Worm (Caenorhabditis elegans) whole organism, L4 larva: ENCODE results near the gene anmt-2.

Experiments used
- F37D6.2 ChIP-seq: sonication (generic microtip); optimal IDR thresholded peaks from 2 replicates; lab custom pipeline; 2016; ENCODE audit warnings: mild to moderate bottlenecking, missing genetic modification characterization, missing compliant biosample characterization
- T20F7.1 ChIP-seq: fragments of 200-800 bp; sonication (Bioruptor generic); optimal IDR thresholded peaks from 2 replicates; lab custom pipeline; 2018; ENCODE audit warnings: mild to moderate bottlenecking, missing genetic modification characterization, missing compliant biosample characterization
- Y105C5A.15 ChIP-seq: fragments of 200-800 bp; sonication (Bioruptor generic); IDR thresholded peaks from 2 replicates; pipeline ENCODE4 v1.3.6; 2022; ENCODE audit warnings: missing genetic modification characterization, missing compliant biosample characterization
- ZK546.5 ChIP-seq, 2 experiments: sonication (generic microtip); optimal IDR thresholded peaks; 2 replicates each; lab custom pipeline; 2017; ENCODE audit warnings: missing biosample characterization in 2 of 2, missing genetic modification characterization in 2 of 2
- aha-1 ChIP-seq: fragments of 150-350 bp; peaks from one replicate; lab custom pipeline; 2014; ENCODE audit warnings: missing biosample characterization, missing genetic modification characterization
- ceh-20 ChIP-seq: fragments of 200-800 bp; sonication (Bioruptor generic); IDR thresholded peaks from 2 replicates; pipeline ENCODE4 v1.3.6; 2022; ENCODE audit warnings: missing genetic modification reagents, missing genetic modification characterization, missing compliant biosample characterization
- ceh-32 ChIP-seq: sonication (generic microtip); optimal IDR thresholded peaks from 2 replicates; lab custom pipeline; 2016; ENCODE audit warnings: mild to moderate bottlenecking, missing genetic modification characterization, missing compliant biosample characterization; ENCODE audit not compliant: poor library complexity
- ceh-44 ChIP-seq: fragments of 200-800 bp; sonication (Bioruptor generic); IDR thresholded peaks from 2 replicates; pipeline ENCODE4 v1.3.6; 2022; ENCODE audit warnings: missing genetic modification reagents, missing genetic modification characterization, missing compliant biosample characterization
- ceh-62 ChIP-seq: sonication (generic microtip); optimal IDR thresholded peaks from 2 replicates; lab custom pipeline; 2017; ENCODE audit warnings: missing biosample characterization, missing genetic modification characterization
- ceh-82 ChIP-seq: sonication (generic microtip); optimal IDR thresholded peaks from 2 replicates; lab custom pipeline; 2017; ENCODE audit warnings: missing biosample characterization, missing genetic modification characterization
- ces-1 ChIP-seq: fragments of 150-350 bp; sonication (generic microtip); optimal IDR thresholded peaks from 4 replicates; lab custom pipeline; 2014; ENCODE audit warnings: missing biosample characterization, missing genetic modification reagents, missing genetic modification characterization
- cey-2 ChIP-seq: sonication (generic microtip); optimal IDR thresholded peaks from 3 replicates; lab custom pipeline; 2017; ENCODE audit warnings: missing genetic modification characterization, mild to moderate bottlenecking, missing compliant biosample characterization, antibody characterized with exemption, borderline replicate concordance; ENCODE audit not compliant: insufficient read depth
- ctbp-1 ChIP-seq: fragments of 200-800 bp; sonication (Bioruptor generic); IDR thresholded peaks from 2 replicates; pipeline ENCODE4 v1.3.6; 2022; ENCODE audit warnings: missing genetic modification reagents, missing genetic modification characterization, missing compliant biosample characterization
- daf-19 ChIP-seq: fragments of 200-800 bp; sonication (Bioruptor generic); conservative IDR thresholded peaks from 2 replicates; pipeline ENCODE4 v1.3.6; 2022; ENCODE audit warnings: missing genetic modification characterization, missing compliant biosample characterization
- dmd-8 ChIP-seq: fragments of 200-800 bp; sonication (Bioruptor generic); IDR thresholded peaks from 2 replicates; pipeline ENCODE4 v1.3.6; 2022; ENCODE audit warnings: missing genetic modification characterization, missing compliant biosample characterization
- dmd-9 ChIP-seq: fragments of 200-800 bp; sonication (Bioruptor generic); IDR thresholded peaks from 2 replicates; pipeline ENCODE4 v1.3.6; 2022; ENCODE audit warnings: missing genetic modification reagents, missing genetic modification characterization, missing compliant biosample characterization
- dve-1 ChIP-seq: sonication (generic microtip); optimal IDR thresholded peaks from 2 replicates; lab custom pipeline; 2017; ENCODE audit warnings: antibody characterized with exemption, mild to moderate bottlenecking, missing genetic modification characterization, missing compliant biosample characterization; ENCODE audit not compliant: insufficient read depth
- egl-43 ChIP-seq: fragments of 200-800 bp; sonication (Bioruptor generic); IDR thresholded peaks from 2 replicates; pipeline ENCODE4 v1.3.6; 2022; ENCODE audit warnings: missing genetic modification reagents, missing genetic modification characterization, missing compliant biosample characterization
- hif-1 ChIP-seq, 2 experiments: sonication (generic microtip); optimal IDR thresholded peaks; 2 replicates each; lab custom pipeline; 2016 to 2017; ENCODE audit warnings: missing compliant biosample characterization in 2 of 2, missing genetic modification characterization in 2 of 2, missing genetic modification reagents in 2 of 2, missing genotype in 2 of 2, mild to moderate bottlenecking in 1 of 2
- hlh-11 ChIP-seq: fragments of 200-800 bp; sonication (Bioruptor generic); optimal IDR thresholded peaks from 2 replicates; lab custom pipeline; 2018; ENCODE audit warnings: mild to moderate bottlenecking, missing genetic modification characterization, missing compliant biosample characterization
- hlh-30 ChIP-seq: sonication (generic microtip); optimal IDR thresholded peaks from 2 replicates; lab custom pipeline; 2017; ENCODE audit warnings: antibody characterized with exemption, mild to moderate bottlenecking, missing genetic modification characterization, missing compliant biosample characterization; ENCODE audit not compliant: insufficient read depth
- jun-1 ChIP-seq: fragments of 150-350 bp; optimal IDR thresholded peaks from 2 replicates; lab custom pipeline; 2014; ENCODE audit warnings: missing biosample characterization, missing genetic modification reagents, missing genetic modification characterization
- lim-7 ChIP-seq: fragments of 200-800 bp; sonication (Bioruptor generic); IDR thresholded peaks from 2 replicates; pipeline ENCODE4 v1.3.6; 2022; ENCODE audit warnings: missing genetic modification characterization, missing compliant biosample characterization
- lin-1 ChIP-seq: fragments of 200-800 bp; sonication (Bioruptor generic); IDR thresholded peaks from 2 replicates; pipeline ENCODE4 v1.3.6; 2022; ENCODE audit warnings: missing genetic modification reagents, missing genetic modification characterization, missing compliant biosample characterization
- lin-13 ChIP-seq: fragments of 150-350 bp; optimal IDR thresholded peaks from 2 replicates; lab custom pipeline; 2014; ENCODE audit warnings: missing biosample characterization, missing genetic modification reagents, missing genetic modification characterization
- lin-15B ChIP-seq: fragments of 150-350 bp; sonication (generic microtip); optimal IDR thresholded peaks from 3 replicates; lab custom pipeline; 2014; ENCODE audit warnings: missing biosample characterization, missing genetic modification characterization
- lin-38 ChIP-seq: fragments of 200-800 bp; sonication (Bioruptor generic); IDR thresholded peaks from 2 replicates; pipeline ENCODE4 v1.3.6; 2022; ENCODE audit warnings: missing genetic modification reagents, missing genetic modification characterization, missing compliant biosample characterization
- lsy-2 ChIP-seq, 2 experiments: fragments of 150-350 bp in 1 of 2; sonication (generic microtip) in 1 of 2; optimal IDR thresholded peaks; 2 replicates each; lab custom pipeline; 2014 to 2017; ENCODE audit warnings: missing biosample characterization in 2 of 2, missing genetic modification characterization in 2 of 2
- madf-9 ChIP-seq: fragments of 200-800 bp; sonication (Bioruptor generic); conservative IDR thresholded peaks from 2 replicates; pipeline ENCODE4 v1.3.6; 2022; ENCODE audit warnings: missing genetic modification reagents, missing genetic modification characterization, missing compliant biosample characterization
- mdl-1 ChIP-seq, 2 experiments: fragments of 150-350 bp in 1 of 2; sonication (generic microtip) in 1 of 2; optimal IDR thresholded peaks; 2 replicates each; lab custom pipeline; 2014 to 2017; ENCODE audit warnings: missing biosample characterization in 2 of 2, missing genetic modification characterization in 2 of 2
- mdt-29 ChIP-seq: fragments of 200-800 bp; sonication (Bioruptor generic); IDR thresholded peaks from 2 replicates; pipeline ENCODE4 v1.3.6; 2022; ENCODE audit warnings: missing genetic modification reagents, missing genetic modification characterization, missing compliant biosample characterization
- mes-2 ChIP-seq: sonication (generic microtip); optimal IDR thresholded peaks from 2 replicates; lab custom pipeline; 2016; ENCODE audit warnings: missing genotype, mild to moderate bottlenecking, missing genetic modification characterization, missing compliant biosample characterization; ENCODE audit not compliant: poor library complexity, severe bottlenecking
- mxl-3 ChIP-seq: fragments of 200-800 bp; sonication (Bioruptor generic); optimal IDR thresholded peaks from 2 replicates; lab custom pipeline; 2018; ENCODE audit warnings: mild to moderate bottlenecking, missing genetic modification characterization, missing compliant biosample characterization
- nhr-102 ChIP-seq: sonication (generic microtip); optimal IDR thresholded peaks from 2 replicates; lab custom pipeline; 2016; ENCODE audit warnings: mild to moderate bottlenecking, missing genetic modification characterization, moderate library complexity, missing compliant biosample characterization
- nhr-11 ChIP-seq: fragments of 150-350 bp; optimal IDR thresholded peaks from 2 replicates; lab custom pipeline; 2014; ENCODE audit warnings: missing biosample characterization, missing genetic modification characterization
- nhr-111 ChIP-seq: fragments of 200-800 bp; sonication (Bioruptor generic); optimal IDR thresholded peaks from 2 replicates; lab custom pipeline; 2018; ENCODE audit warnings: mild to moderate bottlenecking, missing genetic modification characterization, missing compliant biosample characterization
- nhr-48 ChIP-seq: sonication (generic microtip); optimal IDR thresholded peaks from 2 replicates; lab custom pipeline; 2016; ENCODE audit warnings: mild to moderate bottlenecking, missing genetic modification characterization, missing compliant biosample characterization
- nhr-77 ChIP-seq: fragments of 150-350 bp; optimal IDR thresholded peaks from 2 replicates; lab custom pipeline; 2014; ENCODE audit warnings: missing biosample characterization, missing genetic modification characterization
- pha-4 ChIP-seq, 2 experiments: fragments of 150-350 bp in 1 of 2; fragments of 200-800 bp in 1 of 2; sonication (Bioruptor generic) in 1 of 2; IDR thresholded peaks in 1 of 2; optimal IDR thresholded peaks in 1 of 2; 2 replicates each; pipeline versions ENCODE4 v1.3.6 to Lab custom; 2014 to 2022; ENCODE audit warnings: missing genetic modification characterization in 2 of 2, missing genetic modification reagents in 2 of 2, missing biosample characterization in 1 of 2, missing compliant biosample characterization in 1 of 2
- rbr-2 ChIP-seq: sonication (generic microtip); optimal IDR thresholded peaks from 2 replicates; lab custom pipeline; 2016; ENCODE audit warnings: missing genotype, missing genetic modification characterization, missing compliant biosample characterization
- set-16 ChIP-seq: fragments of 200-800 bp; sonication (Bioruptor generic); IDR thresholded peaks from 2 replicates; pipeline ENCODE4 v1.3.6; 2022; ENCODE audit warnings: missing genetic modification reagents, missing genetic modification characterization, missing compliant biosample characterization
- skn-1 ChIP-seq: fragments of 150-350 bp; optimal IDR thresholded peaks from 2 replicates; lab custom pipeline; 2014; ENCODE audit warnings: missing biosample characterization, missing genetic modification characterization
- unc-62 ChIP-seq, 3 experiments: fragments of 150-350 bp in 1 of 3; sonication (generic microtip); optimal IDR thresholded peaks in 2 of 3; peaks in 1 of 3; 1 replicate in 1 of 3; 2 replicates in 2 of 3; lab custom pipeline; 2014 to 2017; ENCODE audit warnings: missing biosample characterization in 3 of 3, missing genetic modification characterization in 3 of 3, missing genetic modification reagents in 3 of 3, missing genotype in 1 of 3
- zfp-3 ChIP-seq: fragments of 200-800 bp; sonication (Bioruptor generic); conservative IDR thresholded peaks from 2 replicates; pipeline ENCODE4 v1.3.6; 2022; ENCODE audit warnings: missing genetic modification reagents, missing genetic modification characterization, missing compliant biosample characterization
- zip-11 ChIP-seq: fragments of 200-800 bp; sonication (Bioruptor generic); IDR thresholded peaks from 2 replicates; pipeline ENCODE4 v1.3.6; 2022; ENCODE audit warnings: missing genetic modification characterization, missing compliant biosample characterization

anmt-2 gene

DNA sequence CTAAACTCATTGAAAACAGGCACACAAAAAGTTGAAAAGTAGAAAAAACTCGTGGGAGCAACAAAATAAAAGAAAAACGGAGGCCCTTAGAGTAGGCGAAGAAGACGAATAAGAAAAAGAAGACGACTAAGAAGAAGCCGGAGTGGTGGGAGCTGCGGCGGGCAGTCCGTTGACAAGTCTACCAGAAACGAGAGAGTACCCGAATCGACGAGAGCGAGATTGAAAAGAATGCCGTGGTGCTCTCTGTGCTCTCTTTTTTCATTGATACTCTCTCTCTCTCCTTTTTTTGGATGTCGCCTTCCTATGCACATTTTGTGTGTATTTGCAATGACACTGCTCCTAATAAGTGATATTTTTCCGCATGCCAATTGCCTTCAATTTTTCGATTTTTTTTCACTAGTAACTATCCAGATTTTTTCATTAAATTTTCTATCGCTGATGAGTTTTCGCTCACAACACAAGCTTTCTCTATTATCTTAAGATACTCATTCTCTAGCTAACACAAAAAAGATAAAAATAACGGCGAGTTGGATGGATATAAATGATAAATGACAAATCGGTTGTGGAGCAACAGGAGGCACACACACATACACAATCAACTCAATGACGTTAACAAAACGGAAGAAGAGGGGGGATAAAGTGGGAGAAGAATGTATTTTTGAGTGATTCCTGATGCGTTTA lies 17.5 kb downstream of the anmt-2 start (continued):
- TF ChIP-seq dve-1 (tag; lab: Kevin White, UChicago): no peak
- TF ChIP-seq ceh-20 (GFP tag; lab: Robert Waterston, UW): no peak
- TF ChIP-seq zip-11: no peak
- TF ChIP-seq F37D6.2: no peak
- TF ChIP-seq nhr-102 (tag; lab: Kevin White, UChicago): no peak
- no peak for TF ChIP-seq dmd-8 (GFP tag; lab: Robert Waterston, UW)
- peak; percentile 8 for TF ChIP-seq ces-1
- TF ChIP-seq lin-15B (tag; lab: Kevin White, UChicago): no peak
- TF ChIP-seq aha-1: peak; percentile 66
- TF ChIP-seq ZK546.5 (tag; optimal IDR thresholded peaks at IDR 0.05; lab: Kevin White, UChicago): no peak
- no peak for TF ChIP-seq skn-1 (tag; lab: Kevin White, UChicago)
- peak; percentile 28 for TF ChIP-seq mes-2 (tag; lab: Kevin White, UChicago)
- TF ChIP-seq cey-2 (tag; lab: Kevin White, UChicago): no peak
- TF ChIP-seq lsy-2 (tag; optimal IDR thresholded peaks at IDR 0.05; lab: Kevin White, UChicago): peak in 1 of 2 experiments; percentile 11
- TF ChIP-seq hlh-11 (tag; lab: Kevin White, UChicago): peak; percentile 8
- no peak for TF ChIP-seq ceh-44
- 0 out of 2 replicates have a peak, but pooled peaks have one; percentile 45 for TF ChIP-seq egl-43 (GFP tag; lab: Robert Waterston, UW)
- no peak for TF ChIP-seq nhr-77
- no peak for TF ChIP-seq pha-4 (GFP tag; IDR thresholded peaks at IDR 0.05; lab: Robert Waterston, UW)
- TF ChIP-seq pha-4 (tag; optimal IDR thresholded peaks at IDR 0.05; lab: Kevin White, UChicago): no peak
- TF ChIP-seq jun-1 (tag; lab: Kevin White, UChicago): no peak
- no peak for TF ChIP-seq ceh-82 (tag; lab: Kevin White, UChicago)
- no peak for TF ChIP-seq T20F7.1
- TF ChIP-seq ceh-62 (tag; lab: Kevin White, UChicago): no peak
- TF ChIP-seq hlh-30 (tag; lab: Kevin White, UChicago): peak; percentile 46
- TF ChIP-seq mdt-29 (GFP tag; lab: Robert Waterston, UW): no peak
- peak in 1 of 2 experiments; percentile 61 for TF ChIP-seq unc-62 (GFP tag; optimal IDR thresholded peaks at IDR 0.05 in 1 of 2; lab: Kevin White, UChicago)
- TF ChIP-seq unc-62 (tag; optimal IDR thresholded peaks at IDR 0.05; lab: Kevin White, UChicago): no peak

DNA sequence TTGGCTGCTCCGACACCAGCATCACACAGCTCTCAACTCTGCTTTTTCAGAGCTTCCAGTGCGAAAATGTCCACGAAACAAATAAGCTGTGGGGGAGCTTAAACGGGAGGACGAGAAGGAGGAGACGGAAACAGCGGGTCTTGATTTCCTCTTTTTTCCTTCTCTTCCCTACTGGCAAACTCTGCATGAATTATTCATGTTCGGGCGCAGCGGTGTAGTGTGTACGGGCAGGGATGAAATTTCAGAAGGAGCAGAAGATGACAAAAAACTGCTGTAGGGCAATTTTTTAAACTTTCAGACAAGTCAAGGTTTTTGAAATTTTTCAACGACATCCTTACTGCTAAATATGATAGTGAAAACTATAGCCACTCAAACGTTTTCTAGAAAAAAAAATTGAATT lies 18.2 kb downstream of the anmt-2 start:
- TF ChIP-seq mdl-1 (tag; optimal IDR thresholded peaks at IDR 0.05; lab: Kevin White, UChicago) (peak in 1 of 2 experiments; percentile 21), madf-9 (GFP tag; lab: Robert Waterston, UW) (no peak)

DNA sequence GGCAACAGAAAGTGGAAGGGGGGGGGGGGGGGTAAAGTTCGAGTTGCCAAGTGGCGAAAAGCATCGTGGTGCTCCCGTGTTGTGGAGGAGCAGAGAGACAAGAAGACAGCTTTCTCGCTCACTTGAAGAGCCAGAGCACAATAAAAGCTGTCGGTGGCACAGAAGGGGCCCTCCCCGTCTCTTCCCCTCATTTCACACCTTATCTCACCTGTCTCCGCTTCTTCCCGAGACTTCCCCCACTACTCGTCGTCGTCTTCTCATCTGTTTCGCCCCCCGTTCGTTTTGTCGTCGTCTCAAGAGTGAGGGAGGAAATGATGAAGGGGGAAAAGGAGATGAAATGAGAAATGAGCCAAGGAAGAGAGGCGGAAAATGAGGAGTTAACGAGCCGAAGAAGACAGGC lies 19.1 kb downstream of the anmt-2 start:
- TF ChIP-seq zfp-3 (GFP tag; lab: Robert Waterston, UW) (no peak), set-16 (peak; percentile 86), egl-43 (GFP tag; lab: Robert Waterston, UW) (peak; percentile 69; the same call in 1 of the 2 replicates), rbr-2 (tag; lab: Kevin White, UChicago) (peak; percentile 4), nhr-48 (tag; lab: Kevin White, UChicago) (no peak), Y105C5A.15 (GFP tag; lab: Robert Waterston, UW) (no peak), dmd-9 (no peak), lim-7 (GFP tag; lab: Robert Waterston, UW) (no peak), lin-38 (0 out of 2 replicates have a peak, but pooled peaks have one; percentile 11), ceh-32 (tag; lab: Kevin White, UChicago) (no peak), hlh-11 (tag; lab: Kevin White, UChicago) (peak; percentile 72), nhr-11 (tag; lab: Kevin White, UChicago) (peak; percentile 32), lin-1 (GFP tag; lab: Robert Waterston, UW) (no peak), nhr-111 (GFP tag; lab: Kevin White, UChicago) (no peak), mdl-1 (tag; optimal IDR thresholded peaks at IDR 0.05; lab: Kevin White, UChicago) (no peak), hif-1 (tag; optimal IDR thresholded peaks at IDR 0.05; lab: Kevin White, UChicago) (peak in 1 of 2 experiments; percentile 29), mxl-3 (GFP tag; lab: Kevin White, UChicago) (peak; percentile 58), skn-1 (tag; lab: Kevin White, UChicago) (no peak), daf-19 (GFP tag; lab: Robert Waterston, UW) (no peak), lin-13 (GFP tag; lab: Kevin White, UChicago) (no peak), ctbp-1 (peak; percentile 69)
- TF ChIP-seq, all 104 proteins: peak for 9
